Worm (Caenorhabditis elegans) whole organism, L2 larva: Measurements from ENCODE around the gene srbc-54.
"Not testable (repeated sequence)": the region's sequence is repeated elsewhere in the genome, so short reads cannot be mapped to it uniquely, and the experiment has no call there.

Source experiments
- F13H6.1 ChIP-seq: sonication (generic microtip); optimal IDR thresholded peaks from 2 replicates; lab custom pipeline; 2016; ENCODE audit warnings: missing genetic modification characterization, missing compliant biosample characterization
- ZK546.5 ChIP-seq: sonication (generic microtip); optimal IDR thresholded peaks from 2 replicates; lab custom pipeline; 2017; ENCODE audit warnings: missing biosample characterization, missing genetic modification characterization
- alr-1 ChIP-seq: fragments of 150-350 bp; optimal IDR thresholded peaks from 2 replicates; lab custom pipeline; 2014; ENCODE audit warnings: missing biosample characterization, missing genetic modification characterization
- aly-2 ChIP-seq: fragments of 150-350 bp; optimal IDR thresholded peaks from 2 replicates; lab custom pipeline; 2014; ENCODE audit warnings: missing biosample characterization, missing genetic modification characterization
- ama-1 ChIP-seq: fragments of 150-350 bp; optimal IDR thresholded peaks from 2 replicates; lab custom pipeline; 2018; ENCODE audit warnings: inconsistent platforms
- ceh-16 ChIP-seq: fragments of 150-350 bp; optimal IDR thresholded peaks from 2 replicates; lab custom pipeline; 2014; ENCODE audit warnings: missing biosample characterization, missing genetic modification characterization
- ceh-82 ChIP-seq: fragments of 150-350 bp; optimal IDR thresholded peaks from 2 replicates; lab custom pipeline; 2014; ENCODE audit warnings: missing biosample characterization, missing genetic modification characterization
- crh-2 ChIP-seq: sonication (generic microtip); optimal IDR thresholded peaks from 2 replicates; lab custom pipeline; 2017; ENCODE audit warnings: missing biosample characterization, missing genetic modification characterization
- dmd-4 ChIP-seq: sonication (generic microtip); optimal IDR thresholded peaks from 2 replicates; lab custom pipeline; 2017; ENCODE audit warnings: missing biosample characterization, missing genetic modification characterization
- egl-27 ChIP-seq: sonication (generic microtip); optimal IDR thresholded peaks from 3 replicates; lab custom pipeline; 2017; ENCODE audit warnings: missing biosample characterization, missing genetic modification reagents, missing genetic modification characterization
- elt-1 ChIP-seq: fragments of 150-350 bp; optimal IDR thresholded peaks from 2 replicates; lab custom pipeline; 2014; ENCODE audit warnings: missing biosample characterization, missing genetic modification characterization
- elt-3 ChIP-seq: sonication (generic microtip); optimal IDR thresholded peaks from 2 replicates; lab custom pipeline; 2017; ENCODE audit warnings: missing biosample characterization, missing genetic modification characterization
- gmeb-1 ChIP-seq: fragments of 150-350 bp; optimal IDR thresholded peaks from 2 replicates; lab custom pipeline; 2014; ENCODE audit warnings: missing biosample characterization, missing genetic modification characterization
- lin-11 ChIP-seq: fragments of 150-350 bp; sonication (generic microtip); optimal IDR thresholded peaks from 2 replicates; lab custom pipeline; 2014; ENCODE audit warnings: missing biosample characterization, missing genetic modification characterization, inconsistent platforms, mixed read lengths
- lin-13 ChIP-seq: fragments of 150-350 bp; optimal IDR thresholded peaks from 2 replicates; lab custom pipeline; 2014; ENCODE audit warnings: missing biosample characterization, missing genetic modification reagents, missing genetic modification characterization
- lin-39 ChIP-seq: fragments of 150-350 bp; optimal IDR thresholded peaks from 2 replicates; lab custom pipeline; 2014; ENCODE audit warnings: missing biosample characterization, missing genetic modification reagents, missing genetic modification characterization
- lsy-2 ChIP-seq, 2 experiments: fragments of 150-350 bp in 1 of 2; sonication (generic microtip) in 1 of 2; optimal IDR thresholded peaks; 2 replicates each; lab custom pipeline; 2014 to 2017; ENCODE audit warnings: missing biosample characterization in 2 of 2, missing genetic modification characterization in 2 of 2
- mab-5 ChIP-seq: fragments of 150-350 bp; optimal IDR thresholded peaks from 2 replicates; lab custom pipeline; 2014; ENCODE audit warnings: missing biosample characterization, missing genetic modification characterization
- mbf-1 ChIP-seq: sonication (generic microtip); optimal IDR thresholded peaks from 2 replicates; lab custom pipeline; 2017; ENCODE audit warnings: missing biosample characterization, missing genetic modification characterization
- nhr-23 ChIP-seq: fragments of 150-350 bp; optimal IDR thresholded peaks from 2 replicates; lab custom pipeline; 2014; ENCODE audit warnings: missing biosample characterization, missing genetic modification reagents, missing genetic modification characterization
- nhr-237 ChIP-seq: fragments of 150-350 bp; optimal IDR thresholded peaks from 2 replicates; lab custom pipeline; 2014; ENCODE audit warnings: missing biosample characterization, missing genetic modification characterization
- nhr-25 ChIP-seq: fragments of 150-350 bp; sonication (generic microtip); optimal IDR thresholded peaks from 3 replicates; lab custom pipeline; 2014; ENCODE audit warnings: missing biosample characterization, missing genetic modification characterization
- nhr-77 ChIP-seq: fragments of 150-350 bp; optimal IDR thresholded peaks from 2 replicates; lab custom pipeline; 2014; ENCODE audit warnings: missing biosample characterization, missing genetic modification characterization
- skn-1 ChIP-seq: sonication (generic microtip); optimal IDR thresholded peaks from 2 replicates; lab custom pipeline; 2017; ENCODE audit warnings: missing biosample characterization, missing genetic modification characterization
- sma-3 ChIP-seq: sonication (generic microtip); optimal IDR thresholded peaks from 2 replicates; lab custom pipeline; 2016; ENCODE audit warnings: missing genetic modification reagents, missing genetic modification characterization, missing compliant biosample characterization
- sma-9 ChIP-seq, 2 experiments: fragments of 150-350 bp in 1 of 2; sonication (generic microtip) in 1 of 2; optimal IDR thresholded peaks; 2 replicates each; lab custom pipeline; 2014 to 2016; ENCODE audit warnings: missing genetic modification characterization in 2 of 2, mild to moderate bottlenecking in 1 of 2, missing biosample characterization in 1 of 2, missing compliant biosample characterization in 1 of 2, missing genetic modification reagents in 1 of 2, moderate library complexity in 1 of 2
- snpc-4 ChIP-seq: fragments of 150-350 bp; optimal IDR thresholded peaks from 2 replicates; lab custom pipeline; 2014; ENCODE audit warnings: missing biosample characterization, missing genetic modification characterization
- unc-39 ChIP-seq: fragments of 150-350 bp; optimal IDR thresholded peaks from 2 replicates; lab custom pipeline; 2014; ENCODE audit warnings: missing biosample characterization, missing genetic modification characterization
- unc-55 ChIP-seq: fragments of 150-350 bp; sonication (generic microtip); optimal IDR thresholded peaks from 3 replicates; lab custom pipeline; 2014; ENCODE audit warnings: missing biosample characterization, missing genetic modification reagents, missing genetic modification characterization
- ztf-1 ChIP-seq: fragments of 200-800 bp; sonication (Bioruptor generic); conservative IDR thresholded peaks from 2 replicates; pipeline ENCODE4 v1.3.6; 2022; ENCODE audit warnings: missing genetic modification characterization, missing compliant biosample characterization
- ztf-11 ChIP-seq: sonication (generic microtip); optimal IDR thresholded peaks from 2 replicates; lab custom pipeline; 2017; ENCODE audit warnings: missing biosample characterization, missing genetic modification characterization
- ztf-4 ChIP-seq: fragments of 150-350 bp; optimal IDR thresholded peaks from 2 replicates; lab custom pipeline; 2014; ENCODE audit warnings: missing biosample characterization, missing genetic modification characterization

The srbc-54 gene

DNA sequence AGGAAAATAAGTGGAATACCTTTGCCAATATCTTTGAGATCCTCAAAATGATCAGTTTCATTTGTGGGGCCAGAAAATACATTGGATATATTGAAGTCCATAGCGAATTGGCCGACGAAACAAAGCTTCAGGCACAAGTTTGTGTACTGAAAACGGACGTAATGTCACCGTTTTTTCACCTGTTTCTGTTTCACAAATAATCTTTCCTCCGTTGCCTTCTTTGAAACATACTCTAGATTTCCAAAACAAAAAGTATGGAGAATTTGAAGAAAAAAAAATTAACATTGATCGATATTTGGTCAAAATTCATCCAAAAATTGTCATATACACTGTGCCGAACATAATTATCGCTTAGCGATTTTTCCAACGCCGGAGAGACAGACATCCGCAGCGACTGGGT lies 29.1 kb upstream of the srbc-54 start, which contains the start of gene srz-12:
Gene srz-12 (minus strand): TSS at position 101 of the 400 bp plus-strand sequence.
- no peak for TF ChIP-seq F13H6.1 (tag; lab: Kevin White, UChicago)
- TF ChIP-seq unc-55 (GFP tag; lab: Kevin White, UChicago): no peak
- no peak for TF ChIP-seq lin-13 (GFP tag; lab: Kevin White, UChicago)
- TF ChIP-seq nhr-77: no peak
- no peak for TF ChIP-seq sma-9 (GFP tag; optimal IDR thresholded peaks at IDR 0.05; lab: Kevin White, UChicago)
- no peak for TF ChIP-seq sma-9 (tag; optimal IDR thresholded peaks at IDR 0.05; lab: Kevin White, UChicago)
- TF ChIP-seq skn-1 (tag; lab: Kevin White, UChicago): no peak
- TF ChIP-seq snpc-4 (tag; lab: Kevin White, UChicago): no peak
- TF ChIP-seq unc-39 (tag; lab: Kevin White, UChicago): no peak
- no peak for TF ChIP-seq lsy-2 (tag; optimal IDR thresholded peaks at IDR 0.05; lab: Kevin White, UChicago)
- TF ChIP-seq sma-3 (GFP tag; lab: Kevin White, UChicago): no peak
- TF ChIP-seq crh-2 (tag; lab: Kevin White, UChicago): no peak
- no peak for TF ChIP-seq mbf-1
- no peak for TF ChIP-seq ceh-82 (tag; lab: Kevin White, UChicago)
- TF ChIP-seq ztf-4 (tag; lab: Kevin White, UChicago): no peak
- TF ChIP-seq ztf-1 (GFP tag; lab: Robert Waterston, UW): no peak
- TF ChIP-seq mab-5 (tag; lab: Kevin White, UChicago): no peak
- no peak for TF ChIP-seq gmeb-1
- TF ChIP-seq ztf-11 (tag; lab: Kevin White, UChicago): no peak

DNA sequence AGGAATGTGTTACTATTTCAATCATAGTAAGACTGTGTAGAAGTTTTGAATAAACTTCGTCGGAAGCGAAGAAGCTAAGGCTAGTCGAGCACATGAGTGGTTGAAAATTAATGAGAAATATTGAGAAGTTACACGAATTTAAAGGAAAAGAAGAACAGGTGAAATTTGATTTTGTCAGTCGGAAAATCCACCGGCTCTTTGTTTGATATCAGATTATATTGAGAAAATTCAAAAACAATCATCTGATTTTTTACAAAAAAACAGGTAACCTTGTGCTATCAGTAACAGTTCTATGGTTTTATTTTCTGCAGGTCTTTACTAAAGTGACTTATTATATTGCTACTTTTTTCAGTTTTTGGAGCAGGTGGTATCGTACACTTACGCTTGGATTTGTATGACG lies 24.8 kb upstream of the srbc-54 start, which contains the start of gene srh-148:
Gene srh-148 (minus strand): TSS at position 101 of the 400 bp plus-strand sequence.
- TF ChIP-seq nhr-25 (tag; lab: Kevin White, UChicago): no peak

DNA sequence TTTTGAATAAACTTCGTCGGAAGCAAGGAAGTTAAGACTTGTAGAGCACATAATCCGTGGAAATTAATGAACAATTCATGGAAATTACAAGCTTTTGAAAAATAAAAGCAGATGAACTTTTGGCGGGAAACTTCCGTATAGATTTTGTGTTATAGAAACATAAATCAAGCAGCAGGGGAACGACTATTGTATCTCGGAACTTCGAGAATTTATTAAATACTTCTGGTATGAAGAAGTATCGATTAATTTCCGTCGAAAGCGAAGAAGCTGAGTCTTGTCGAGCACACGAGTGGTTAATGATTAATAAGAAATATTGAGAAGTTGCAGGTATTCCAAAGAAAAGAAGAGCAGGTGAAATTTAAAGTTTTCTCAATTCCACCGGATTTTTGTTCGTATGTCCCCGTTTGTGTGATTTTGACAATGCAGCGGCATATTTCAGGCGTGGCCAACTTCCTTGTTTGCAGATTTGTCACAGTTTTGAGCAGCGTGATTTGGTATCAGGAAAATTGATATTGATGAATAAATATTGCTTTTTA lies 16.8 kb upstream of the srbc-54 start, which contains the start of gene srh-147:
Gene srh-147 (minus strand): TSS at position 51 of the 536 bp plus-strand sequence.
- TF ChIP-seq elt-1 (tag; lab: Kevin White, UChicago); ama-1 (lab: Kevin White, UChicago); nhr-237 (tag; lab: Kevin White, UChicago): not testable (repeated sequence)

ce11 chrV:15841095-15841494 lies 7.6 kb upstream of the srbc-54 start, which contains the start of gene srh-149:
Gene srh-149, minus strand, starts transcription at chrV:15841195.
- TF ChIP-seq F13H6.1 (tag; lab: Kevin White, UChicago) (no peak), alr-1 (no peak), mab-5 (tag; lab: Kevin White, UChicago) (no peak), lin-13 (GFP tag; lab: Kevin White, UChicago) (no peak), elt-3 (tag; lab: Kevin White, UChicago) (no peak), lsy-2 (tag; optimal IDR thresholded peaks at IDR 0.05; lab: Kevin White, UChicago) (no peak), lin-39 (tag; lab: Kevin White, UChicago) (no peak), dmd-4 (tag; lab: Kevin White, UChicago) (no peak), aly-2 (tag; lab: Kevin White, UChicago) (no peak)

ce11 chrV:15831586-15831985 lies 1.9 kb downstream of the srbc-54 start, which contains the start of gene srbc-56:
Gene srbc-56, minus strand, starts transcription at chrV:15831686.
- TF ChIP-seq lin-11 (no peak), ceh-16 (tag; lab: Kevin White, UChicago) (no peak), ZK546.5 (tag; lab: Kevin White, UChicago) (no peak), nhr-25 (tag; lab: Kevin White, UChicago) (no peak), alr-1 (no peak), nhr-237 (tag; lab: Kevin White, UChicago) (no peak), nhr-23 (tag; lab: Kevin White, UChicago) (no peak)

DNA sequence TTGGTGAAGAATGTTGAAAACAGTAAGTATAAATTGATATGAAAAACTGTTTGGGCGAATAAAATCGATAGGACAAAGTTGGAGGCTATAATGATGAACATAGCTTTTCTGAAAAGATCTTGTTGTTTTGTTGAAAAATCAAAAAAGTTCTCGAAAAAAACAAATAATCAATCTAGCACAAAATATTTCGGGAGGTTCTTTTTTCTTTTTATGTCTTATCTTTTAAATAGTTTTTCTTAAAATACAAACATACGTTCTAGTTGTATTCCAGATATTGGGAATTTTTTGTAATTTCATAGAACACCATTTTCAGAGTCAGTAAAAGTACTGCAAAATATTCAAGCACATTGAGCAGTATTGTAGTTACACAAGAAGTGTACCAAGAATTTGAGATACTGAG lies 3.6 kb downstream of the srbc-54 start, which contains the start of gene srbc-55:
Gene srbc-55 (minus strand): TSS at position 101 of the 400 bp plus-strand sequence.
- TF ChIP-seq egl-27 (tag; lab: Kevin White, UChicago) (no peak), nhr-237 (tag; lab: Kevin White, UChicago) (no peak), ceh-82 (tag; lab: Kevin White, UChicago) (no peak), ceh-16 (tag; lab: Kevin White, UChicago) (no peak)
